Worm (Caenorhabditis elegans) whole organism, L4 larva: ENCODE measurements around the gene gldi-8.

Experiments used
- F44E2.7 ChIP-seq: fragments of 200-800 bp; sonication (Bioruptor generic); IDR thresholded peaks from 2 replicates; pipeline ENCODE4 v2.1.2; 2022; ENCODE audit warnings: missing genetic modification characterization, missing compliant biosample characterization
- F49E8.2 ChIP-seq: sonication (generic microtip); optimal IDR thresholded peaks from 2 replicates; lab custom pipeline; 2016; ENCODE audit warnings: missing compliant biosample characterization, mild to moderate bottlenecking, missing genetic modification characterization, borderline replicate concordance
- R02D3.7 ChIP-seq: fragments of 150-350 bp; sonication (generic microtip); optimal IDR thresholded peaks from 3 replicates; lab custom pipeline; 2014; ENCODE audit warnings: missing biosample characterization, missing genetic modification characterization
- T26A8.4 ChIP-seq: fragments of 200-800 bp; sonication (Bioruptor generic); IDR thresholded peaks from 2 replicates; pipeline ENCODE4 v1.3.6; 2022; ENCODE audit warnings: missing genetic modification characterization, missing compliant biosample characterization
- Y105C5A.15 ChIP-seq: fragments of 200-800 bp; sonication (Bioruptor generic); IDR thresholded peaks from 2 replicates; pipeline ENCODE4 v1.3.6; 2022; ENCODE audit warnings: missing genetic modification characterization, missing compliant biosample characterization
- Y48G9A.11 ChIP-seq: fragments of 200-800 bp; sonication (Bioruptor generic); IDR thresholded peaks from 2 replicates; pipeline ENCODE4 v1.3.6; 2022; ENCODE audit warnings: missing genetic modification reagents, missing genetic modification characterization, missing compliant biosample characterization
- Y5F2A.4 ChIP-seq: fragments of 200-800 bp; sonication (Bioruptor generic); optimal IDR thresholded peaks from 2 replicates; lab custom pipeline; 2018; ENCODE audit warnings: mild to moderate bottlenecking, missing genetic modification characterization, missing compliant biosample characterization
- Y75B8A.6 ChIP-seq: fragments of 200-800 bp; sonication (Bioruptor generic); IDR thresholded peaks from 2 replicates; pipeline ENCODE4 v1.3.6; 2022; ENCODE audit warnings: missing genetic modification reagents, missing genetic modification characterization, missing compliant biosample characterization
- ZK546.5 ChIP-seq, 2 experiments: sonication (generic microtip); optimal IDR thresholded peaks; 2 replicates each; lab custom pipeline; 2017; ENCODE audit warnings: missing biosample characterization in 2 of 2, missing genetic modification characterization in 2 of 2
- aha-1 ChIP-seq: fragments of 150-350 bp; peaks from one replicate; lab custom pipeline; 2014; ENCODE audit warnings: missing biosample characterization, missing genetic modification characterization
- aly-2 ChIP-seq: sonication (generic microtip); optimal IDR thresholded peaks from 2 replicates; lab custom pipeline; 2018; ENCODE audit warnings: missing biosample characterization, missing genetic modification characterization
- ama-1 ChIP-seq: fragments of 150-350 bp; optimal IDR thresholded peaks from 2 replicates; lab custom pipeline; 2014; ENCODE audit warnings: inconsistent platforms, mixed read lengths
- ceh-20 ChIP-seq: fragments of 200-800 bp; sonication (Bioruptor generic); IDR thresholded peaks from 2 replicates; pipeline ENCODE4 v1.3.6; 2022; ENCODE audit warnings: missing genetic modification reagents, missing genetic modification characterization, missing compliant biosample characterization
- ceh-28 ChIP-seq: fragments of 150-350 bp; optimal IDR thresholded peaks from 2 replicates; lab custom pipeline; 2014; ENCODE audit warnings: missing biosample characterization, missing genetic modification reagents, missing genetic modification characterization
- ceh-32 ChIP-seq: sonication (generic microtip); optimal IDR thresholded peaks from 2 replicates; lab custom pipeline; 2016; ENCODE audit warnings: mild to moderate bottlenecking, missing genetic modification characterization, missing compliant biosample characterization; ENCODE audit not compliant: poor library complexity
- ceh-44 ChIP-seq: fragments of 200-800 bp; sonication (Bioruptor generic); IDR thresholded peaks from 2 replicates; pipeline ENCODE4 v1.3.6; 2022; ENCODE audit warnings: missing genetic modification reagents, missing genetic modification characterization, missing compliant biosample characterization
- ceh-62 ChIP-seq: sonication (generic microtip); optimal IDR thresholded peaks from 2 replicates; lab custom pipeline; 2017; ENCODE audit warnings: missing biosample characterization, missing genetic modification characterization
- cey-2 ChIP-seq: sonication (generic microtip); optimal IDR thresholded peaks from 3 replicates; lab custom pipeline; 2017; ENCODE audit warnings: missing genetic modification characterization, mild to moderate bottlenecking, missing compliant biosample characterization, antibody characterized with exemption, borderline replicate concordance; ENCODE audit not compliant: insufficient read depth
- ctbp-1 ChIP-seq: fragments of 200-800 bp; sonication (Bioruptor generic); IDR thresholded peaks from 2 replicates; pipeline ENCODE4 v1.3.6; 2022; ENCODE audit warnings: missing genetic modification reagents, missing genetic modification characterization, missing compliant biosample characterization
- daf-8 ChIP-seq: fragments of 200-800 bp; sonication (Bioruptor generic); IDR thresholded peaks from 2 replicates; pipeline ENCODE4 v1.3.6; 2022; ENCODE audit warnings: missing genetic modification characterization, missing compliant biosample characterization
- dmd-8 ChIP-seq: fragments of 200-800 bp; sonication (Bioruptor generic); IDR thresholded peaks from 2 replicates; pipeline ENCODE4 v1.3.6; 2022; ENCODE audit warnings: missing genetic modification characterization, missing compliant biosample characterization
- egl-27 ChIP-seq: sonication (generic microtip); optimal IDR thresholded peaks from 3 replicates; lab custom pipeline; 2017; ENCODE audit warnings: missing biosample characterization, missing genetic modification reagents, missing genetic modification characterization
- fkh-10 ChIP-seq: fragments of 150-350 bp; optimal IDR thresholded peaks from 2 replicates; lab custom pipeline; 2014; ENCODE audit warnings: missing biosample characterization, missing genetic modification reagents, missing genetic modification characterization
- fos-1 ChIP-seq: fragments of 150-350 bp; optimal IDR thresholded peaks from 2 replicates; lab custom pipeline; 2014; ENCODE audit warnings: missing biosample characterization, missing genetic modification characterization
- jun-1 ChIP-seq: fragments of 150-350 bp; optimal IDR thresholded peaks from 2 replicates; lab custom pipeline; 2014; ENCODE audit warnings: missing biosample characterization, missing genetic modification reagents, missing genetic modification characterization
- lin-1 ChIP-seq: fragments of 200-800 bp; sonication (Bioruptor generic); IDR thresholded peaks from 2 replicates; pipeline ENCODE4 v1.3.6; 2022; ENCODE audit warnings: missing genetic modification reagents, missing genetic modification characterization, missing compliant biosample characterization
- lin-13 ChIP-seq: fragments of 150-350 bp; optimal IDR thresholded peaks from 2 replicates; lab custom pipeline; 2014; ENCODE audit warnings: missing biosample characterization, missing genetic modification reagents, missing genetic modification characterization
- lin-15B ChIP-seq: fragments of 150-350 bp; sonication (generic microtip); optimal IDR thresholded peaks from 3 replicates; lab custom pipeline; 2014; ENCODE audit warnings: missing biosample characterization, missing genetic modification characterization
- lin-29 ChIP-seq: fragments of 200-800 bp; sonication (Bioruptor generic); IDR thresholded peaks from 2 replicates; pipeline ENCODE4 v1.3.6; 2022; ENCODE audit warnings: missing genetic modification reagents, missing genetic modification characterization, missing compliant biosample characterization
- lin-38 ChIP-seq: fragments of 200-800 bp; sonication (Bioruptor generic); IDR thresholded peaks from 2 replicates; pipeline ENCODE4 v1.3.6; 2022; ENCODE audit warnings: missing genetic modification reagents, missing genetic modification characterization, missing compliant biosample characterization
- mdl-1 ChIP-seq, 2 experiments: fragments of 150-350 bp in 1 of 2; sonication (generic microtip) in 1 of 2; optimal IDR thresholded peaks; 2 replicates each; lab custom pipeline; 2014 to 2017; ENCODE audit warnings: missing biosample characterization in 2 of 2, missing genetic modification characterization in 2 of 2
- mdt-29 ChIP-seq: fragments of 200-800 bp; sonication (Bioruptor generic); IDR thresholded peaks from 2 replicates; pipeline ENCODE4 v1.3.6; 2022; ENCODE audit warnings: missing genetic modification reagents, missing genetic modification characterization, missing compliant biosample characterization
- mes-2 ChIP-seq: sonication (generic microtip); optimal IDR thresholded peaks from 2 replicates; lab custom pipeline; 2016; ENCODE audit warnings: missing genotype, mild to moderate bottlenecking, missing genetic modification characterization, missing compliant biosample characterization; ENCODE audit not compliant: poor library complexity, severe bottlenecking
- mxl-3 ChIP-seq: fragments of 200-800 bp; sonication (Bioruptor generic); optimal IDR thresholded peaks from 2 replicates; lab custom pipeline; 2018; ENCODE audit warnings: mild to moderate bottlenecking, missing genetic modification characterization, missing compliant biosample characterization
- nhr-10 ChIP-seq: fragments of 150-350 bp; optimal IDR thresholded peaks from 2 replicates; lab custom pipeline; 2014; ENCODE audit warnings: missing biosample characterization, missing genetic modification characterization
- nhr-28 ChIP-seq: fragments of 150-350 bp; optimal IDR thresholded peaks from 2 replicates; lab custom pipeline; 2014; ENCODE audit warnings: missing biosample characterization, missing genetic modification characterization
- nhr-41 ChIP-seq: fragments of 200-800 bp; sonication (Bioruptor generic); IDR thresholded peaks from 2 replicates; pipeline ENCODE4 v1.3.6; 2022; ENCODE audit warnings: missing genetic modification reagents, missing genetic modification characterization, missing compliant biosample characterization
- nhr-6 ChIP-seq: fragments of 150-350 bp; optimal IDR thresholded peaks from 2 replicates; lab custom pipeline; 2014; ENCODE audit warnings: missing biosample characterization, missing genetic modification characterization
- nhr-77 ChIP-seq: fragments of 150-350 bp; optimal IDR thresholded peaks from 2 replicates; lab custom pipeline; 2014; ENCODE audit warnings: missing biosample characterization, missing genetic modification characterization
- pqm-1 ChIP-seq: sonication (generic microtip); optimal IDR thresholded peaks from 2 replicates; lab custom pipeline; 2017; ENCODE audit warnings: missing biosample characterization, missing genetic modification characterization
- rbr-2 ChIP-seq: sonication (generic microtip); optimal IDR thresholded peaks from 2 replicates; lab custom pipeline; 2016; ENCODE audit warnings: missing genotype, missing genetic modification characterization, missing compliant biosample characterization
- saeg-2 ChIP-seq: fragments of 200-800 bp; sonication (Bioruptor generic); IDR thresholded peaks from 2 replicates; pipeline ENCODE4 v1.3.6; 2022; ENCODE audit warnings: missing genetic modification reagents, missing genetic modification characterization, missing compliant biosample characterization
- skn-1 ChIP-seq: fragments of 150-350 bp; optimal IDR thresholded peaks from 2 replicates; lab custom pipeline; 2014; ENCODE audit warnings: missing biosample characterization, missing genetic modification characterization
- snpc-4 ChIP-seq: fragments of 150-350 bp; optimal IDR thresholded peaks from 2 replicates; lab custom pipeline; 2014; ENCODE audit warnings: missing biosample characterization, missing genetic modification characterization
- tag-97 ChIP-seq: fragments of 200-800 bp; sonication (Bioruptor generic); IDR thresholded peaks from 2 replicates; pipeline ENCODE4 v1.3.6; 2022; ENCODE audit warnings: missing genetic modification characterization, missing compliant biosample characterization
- zag-1 ChIP-seq: fragments of 150-350 bp; optimal IDR thresholded peaks from 2 replicates; lab custom pipeline; 2014; ENCODE audit warnings: missing biosample characterization, missing genetic modification characterization
- zfp-2 ChIP-seq: sonication (generic microtip); optimal IDR thresholded peaks from 2 replicates; lab custom pipeline; 2016; ENCODE audit warnings: mild to moderate bottlenecking, missing genetic modification characterization, missing compliant biosample characterization
- zfp-3 ChIP-seq: fragments of 200-800 bp; sonication (Bioruptor generic); conservative IDR thresholded peaks from 2 replicates; pipeline ENCODE4 v1.3.6; 2022; ENCODE audit warnings: missing genetic modification reagents, missing genetic modification characterization, missing compliant biosample characterization
- zip-11 ChIP-seq: fragments of 200-800 bp; sonication (Bioruptor generic); IDR thresholded peaks from 2 replicates; pipeline ENCODE4 v1.3.6; 2022; ENCODE audit warnings: missing genetic modification characterization, missing compliant biosample characterization
- zip-2 ChIP-seq: fragments of 150-350 bp; optimal IDR thresholded peaks from 2 replicates; lab custom pipeline; 2014; ENCODE audit warnings: missing biosample characterization, missing genetic modification characterization
- ztf-11 ChIP-seq: fragments of 150-350 bp; optimal IDR thresholded peaks from 2 replicates; lab custom pipeline; 2014; ENCODE audit warnings: missing biosample characterization, missing genetic modification characterization

gldi-8 gene

DNA sequence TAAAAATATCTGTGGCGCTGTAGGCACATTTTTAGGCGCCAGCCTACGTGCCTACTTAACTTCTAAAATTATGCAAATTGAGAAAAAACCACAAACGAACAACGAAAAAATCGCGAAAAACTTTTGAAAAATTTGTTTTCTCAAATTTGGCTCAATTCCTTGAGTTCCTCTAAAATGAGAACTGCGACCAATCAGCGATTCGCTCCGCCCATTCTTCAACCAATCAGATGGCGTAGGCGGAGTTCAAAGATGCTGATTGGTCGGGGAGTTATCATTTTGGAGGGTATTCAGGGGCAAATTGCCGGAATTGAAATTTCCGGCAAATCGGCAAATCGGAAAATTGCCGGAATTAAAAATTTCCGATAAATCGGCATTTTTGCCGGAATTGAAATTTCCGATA lies 13.7 kb downstream of the gldi-8 start:
- TF ChIP-seq ZK546.5 (tag; optimal IDR thresholded peaks at IDR 0.05; lab: Kevin White, UChicago) (no peak), Y5F2A.4 (GFP tag; lab: Kevin White, UChicago) (no peak), daf-8 (GFP tag; lab: Robert Waterston, UW) (no peak), F49E8.2 (tag; lab: Kevin White, UChicago) (no peak), ceh-32 (tag; lab: Kevin White, UChicago) (no peak), ctbp-1 (no peak)

DNA sequence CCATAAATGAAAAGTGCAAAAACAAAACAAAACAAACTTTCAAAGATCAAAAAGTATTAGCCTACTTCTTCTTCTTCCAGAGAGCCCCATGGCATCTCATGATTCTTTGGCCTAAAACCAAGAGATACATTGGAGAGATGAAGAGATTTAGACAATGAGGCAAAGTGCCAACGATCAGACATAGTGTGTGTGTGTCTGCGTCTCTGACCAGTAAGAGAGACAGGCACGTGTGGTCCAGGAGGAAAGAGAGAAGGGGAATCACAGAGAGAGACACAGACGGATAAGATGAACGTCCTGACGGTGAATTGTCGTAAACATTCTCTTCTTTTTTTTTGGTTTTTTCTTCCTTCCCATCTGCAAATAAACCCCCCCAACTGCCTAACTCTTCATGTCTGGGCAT lies 16.1 kb downstream of the gldi-8 start:
- TF ChIP-seq mdl-1 (tag; optimal IDR thresholded peaks at IDR 0.05; lab: Kevin White, UChicago) (peak; percentile 99 to 100), snpc-4 (tag; lab: Kevin White, UChicago) (peak; percentile 14), lin-29 (GFP tag; lab: Robert Waterston, UW) (no peak), F44E2.7 (no peak), dmd-8 (no peak), zfp-2 (tag; lab: Kevin White, UChicago) (no peak), zfp-3 (GFP tag; lab: Robert Waterston, UW) (0 out of 2 replicates have a peak, but pooled peaks have one; percentile 18), lin-15B (tag; lab: Kevin White, UChicago) (no peak), lin-13 (GFP tag; lab: Kevin White, UChicago) (peak; percentile 56), egl-27 (tag; lab: Kevin White, UChicago) (no peak), R02D3.7 (tag; lab: Kevin White, UChicago) (no peak), T26A8.4 (GFP tag; lab: Robert Waterston, UW) (peak; percentile 75; the same call in 1 of the 2 replicates), lin-38 (peak; percentile 35; the same call in 1 of the 2 replicates), Y105C5A.15 (GFP tag; lab: Robert Waterston, UW) (no peak), fkh-10 (GFP tag; lab: Kevin White, UChicago) (peak; percentile 92), aha-1 (peak; percentile 98), ceh-20 (peak; percentile 88), fos-1 (tag; lab: Kevin White, UChicago) (no peak), Y75B8A.6 (GFP tag; lab: Robert Waterston, UW) (no peak), saeg-2 (GFP tag; lab: Robert Waterston, UW) (0 out of 2 replicates have a peak, but pooled peaks have one; percentile 9), ceh-44 (GFP tag; lab: Robert Waterston, UW) (no peak), skn-1 (tag; lab: Kevin White, UChicago) (no peak), ceh-62 (tag; lab: Kevin White, UChicago) (no peak), zip-11 (GFP tag; lab: Robert Waterston, UW) (no peak), mdt-29 (no peak), nhr-6 (tag; lab: Kevin White, UChicago) (peak; percentile 95), tag-97 (no peak), zag-1 (tag; lab: Kevin White, UChicago) (peak; percentile 62), ceh-32 (tag; lab: Kevin White, UChicago) (no peak), zip-2 (tag; lab: Kevin White, UChicago) (no peak), nhr-10 (tag; lab: Kevin White, UChicago) (no peak), rbr-2 (peak; percentile 86), cey-2 (tag; lab: Kevin White, UChicago) (peak; percentile 59), nhr-41 (GFP tag; lab: Robert Waterston, UW) (no peak), lin-1 (peak; percentile 75), ceh-28 (tag; lab: Kevin White, UChicago) (no peak), mes-2 (tag; lab: Kevin White, UChicago) (peak; percentile 82), aly-2 (tag; lab: Kevin White, UChicago) (no peak), ama-1 (lab: Kevin White, UChicago) (no peak), mxl-3 (GFP tag; lab: Kevin White, UChicago) (peak; percentile 99), ztf-11 (tag; lab: Kevin White, UChicago) (no peak), Y48G9A.11 (GFP tag; lab: Robert Waterston, UW) (no peak), nhr-28 (peak; percentile 91), nhr-77 (tag; lab: Kevin White, UChicago) (peak; percentile 82), pqm-1 (tag; lab: Kevin White, UChicago) (peak; percentile 3), jun-1 (tag; lab: Kevin White, UChicago) (peak; percentile 77)
